Fruit fly (Drosophila melanogaster): ENCODE measurements around the gene sens.

The sens gene

dm6 chr3L:13410999-13411398 lies 10.1 kb upstream of the sens start (continued):
- TF ChIP-seq Drgx (GFP tag; IDR thresholded peaks at IDR 0.05) (no peak), CG30403 (GFP tag; optimal IDR thresholded peaks at IDR 0.05) (peak; percentile 49), grn (GFP tag; optimal IDR thresholded peaks at IDR 0.05) (no peak), ken (GFP tag; IDR thresholded peaks at IDR 0.05) (no peak), CG7963 (GFP tag; IDR thresholded peaks at IDR 0.05; ENCODE audit: partially characterized antibody) (no peak), tap (tag; optimal IDR thresholded peaks at IDR 0.05) (no peak), CG4282 (GFP tag; optimal IDR thresholded peaks at IDR 0.05) (no peak), hbn (GFP tag; IDR thresholded peaks at IDR 0.05; ENCODE audit: partially characterized antibody) (no peak), CG7928 (GFP tag; optimal IDR thresholded peaks at IDR 0.05) (no peak), Oli (tag; optimal IDR thresholded peaks at IDR 0.05) (no peak), nerfin-1 (tag; optimal IDR thresholded peaks at IDR 0.05) (no peak), pho (GFP tag; optimal IDR thresholded peaks at IDR 0.05) (no peak), CG4854 (GFP tag; optimal IDR thresholded peaks at IDR 0.05) (no peak), Taf1 (GFP tag; IDR thresholded peaks at IDR 0.05) (no peak), dm (GFP tag; optimal IDR thresholded peaks at IDR 0.05) (no peak), CrebB (tag; optimal IDR thresholded peaks at IDR 0.05) (no peak), gsb (GFP tag; IDR thresholded peaks at IDR 0.05) (no peak), ERR (GFP tag; optimal IDR thresholded peaks at IDR 0.05) (no peak), Opbp (GFP tag; IDR thresholded peaks at IDR 0.05; ENCODE audit: partially characterized antibody) (no peak), CG6765 (GFP tag; optimal IDR thresholded peaks at IDR 0.05) (no peak), CG8388 (GFP tag; optimal IDR thresholded peaks at IDR 0.05) (peak; percentile 16), schlank (tag; optimal IDR thresholded peaks at IDR 0.05) (no peak), Xrp1 (GFP tag; IDR thresholded peaks at IDR 0.05) (no peak), Dip3 (GFP tag; optimal IDR thresholded peaks at IDR 0.05) (peak; percentile 14), CG6254 (GFP tag; optimal IDR thresholded peaks at IDR 0.05) (no peak), Hr51 (GFP tag; optimal IDR thresholded peaks at IDR 0.05) (no peak), CG10321 (GFP tag; IDR thresholded peaks at IDR 0.05) (no peak), Ets97D (GFP tag; optimal IDR thresholded peaks at IDR 0.05) (peak; percentile 14), tll (GFP tag; optimal IDR thresholded peaks at IDR 0.05) (no peak), bbx (GFP tag; IDR thresholded peaks at IDR 0.05; ENCODE audit: partially characterized antibody) (no peak), CG12659 (GFP tag; optimal IDR thresholded peaks at IDR 0.05) (no peak), repo (GFP tag; optimal IDR thresholded peaks at IDR 0.05) (no peak), trh (GFP tag; optimal IDR thresholded peaks at IDR 0.05) (no peak), CG9797 (GFP tag; optimal IDR thresholded peaks at IDR 0.05) (no peak), rib (GFP tag; IDR thresholded peaks at IDR 0.05) (no peak), CG3163 (GFP tag; optimal IDR thresholded peaks at IDR 0.05) (peak; percentile 4), CG30431 (GFP tag; optimal IDR thresholded peaks at IDR 0.05) (no peak), dmrt11E (tag; optimal IDR thresholded peaks at IDR 0.05) (peak; percentile 19), CG10366 (GFP tag; IDR thresholded peaks at IDR 0.05) (no peak), twi (tag; optimal IDR thresholded peaks at IDR 0.05) (peak; percentile 6), en (GFP tag; optimal IDR thresholded peaks at IDR 0.05) (no peak), E2f1 (GFP tag; IDR thresholded peaks at IDR 0.05) (no peak), CG12769 (tag; optimal IDR thresholded peaks at IDR 0.05) (peak; percentile 22), YL-1 (GFP tag; optimal IDR thresholded peaks at IDR 0.05) (no peak), CG17359 (tag; optimal IDR thresholded peaks at IDR 0.05) (peak; percentile 54), jing (GFP tag; optimal IDR thresholded peaks at IDR 0.05) (peak; percentile 6), klu (GFP tag; IDR thresholded peaks at IDR 0.05) (no peak), CoRest (tag; optimal IDR thresholded peaks at IDR 0.05) (peak; percentile 59), Nf-YB (GFP tag; optimal IDR thresholded peaks at IDR 0.05) (no peak), CG8944 (GFP tag; optimal IDR thresholded peaks at IDR 0.05) (peak; percentile 26), Hr3 (GFP tag; optimal IDR thresholded peaks at IDR 0.05) (peak; percentile 33)
